Worm (Caenorhabditis elegans) whole organism, young adult: Measurements from ENCODE around the gene K05F1.10.

Experiments
- B0019.2 ChIP-seq: fragments of 200-800 bp; sonication (Bioruptor generic); conservative IDR thresholded peaks from 2 replicates; pipeline ENCODE4 v1.3.6; 2022; ENCODE audit warnings: missing genetic modification reagents, missing genetic modification characterization, missing compliant biosample characterization
- B0261.1 ChIP-seq: sonication (generic microtip); optimal IDR thresholded peaks from 2 replicates; lab custom pipeline; 2016; ENCODE audit warnings: mild to moderate bottlenecking, missing genetic modification characterization, moderate library complexity, missing compliant biosample characterization
- F10E7.11 ChIP-seq: sonication (generic microtip); optimal IDR thresholded peaks from 2 replicates; lab custom pipeline; 2017; ENCODE audit warnings: mild to moderate bottlenecking, missing genetic modification characterization, moderate library complexity, missing compliant biosample characterization
- F22D6.2 ChIP-seq: sonication (generic microtip); optimal IDR thresholded peaks from 2 replicates; lab custom pipeline; 2016; ENCODE audit warnings: mild to moderate bottlenecking, missing genetic modification characterization, missing compliant biosample characterization
- F39B2.1 ChIP-seq: fragments of 200-800 bp; sonication (Bioruptor generic); IDR thresholded peaks from 2 replicates; pipeline ENCODE4 v1.3.6; 2022; ENCODE audit warnings: missing genetic modification reagents, missing genetic modification characterization, missing compliant biosample characterization
- F49E8.2 ChIP-seq: sonication (generic microtip); optimal IDR thresholded peaks from 3 replicates; lab custom pipeline; 2017; ENCODE audit warnings: missing genetic modification characterization, mild to moderate bottlenecking, missing compliant biosample characterization, antibody characterized with exemption, moderate library complexity; ENCODE audit not compliant: insufficient read depth
- F52B5.7 ChIP-seq: sonication (generic microtip); optimal IDR thresholded peaks from 2 replicates; lab custom pipeline; 2016; ENCODE audit warnings: mild to moderate bottlenecking, missing genetic modification characterization, missing compliant biosample characterization
- K11D2.4 ChIP-seq: fragments of 200-800 bp; sonication (Bioruptor generic); IDR thresholded peaks from 2 replicates; pipeline ENCODE4 v1.3.6; 2022; ENCODE audit warnings: missing genetic modification reagents, missing genetic modification characterization, missing compliant biosample characterization
- T07F8.4 ChIP-seq: sonication (generic microtip); optimal IDR thresholded peaks from 2 replicates; lab custom pipeline; 2016; ENCODE audit warnings: mild to moderate bottlenecking, missing genetic modification characterization, moderate library complexity, missing compliant biosample characterization
- T26A5.8 ChIP-seq: sonication (generic microtip); optimal IDR thresholded peaks from 2 replicates; lab custom pipeline; 2016; ENCODE audit warnings: missing genetic modification characterization, missing compliant biosample characterization
- Y53G8AR.9 ChIP-seq: fragments of 200-800 bp; sonication (Bioruptor generic); conservative IDR thresholded peaks from 2 replicates; pipeline ENCODE4 v1.3.6; 2022; ENCODE audit warnings: missing genetic modification reagents, missing genetic modification characterization, missing compliant biosample characterization
- atf-7 ChIP-seq: sonication (generic microtip); optimal IDR thresholded peaks from 2 replicates; lab custom pipeline; 2017; ENCODE audit warnings: mild to moderate bottlenecking, missing genetic modification characterization, missing compliant biosample characterization
- athp-1 ChIP-seq: sonication (generic microtip); optimal IDR thresholded peaks from 2 replicates; lab custom pipeline; 2017; ENCODE audit warnings: mild to moderate bottlenecking, missing genetic modification characterization, missing compliant biosample characterization
- bed-2 ChIP-seq: fragments of 200-800 bp; sonication (Bioruptor generic); IDR thresholded peaks from 2 replicates; pipeline ENCODE4 v1.3.6; 2022; ENCODE audit warnings: missing genetic modification reagents, missing genetic modification characterization, missing compliant biosample characterization
- cebp-1 ChIP-seq, 2 experiments: fragments of 200-800 bp in 1 of 2; sonication (Bioruptor generic) in 1 of 2; sonication (generic microtip) in 1 of 2; IDR thresholded peaks in 1 of 2; optimal IDR thresholded peaks in 1 of 2; 2 replicates each; pipeline versions ENCODE4 v1.3.6 to Lab custom; 2017 to 2022; ENCODE audit warnings: missing compliant biosample characterization in 2 of 2, missing genetic modification characterization in 2 of 2, mild to moderate bottlenecking in 1 of 2, missing genetic modification reagents in 1 of 2, moderate library complexity in 1 of 2
- cebp-2 ChIP-seq: fragments of 200-800 bp; sonication (Bioruptor generic); IDR thresholded peaks from 2 replicates; pipeline ENCODE4 v1.3.6; 2022; ENCODE audit warnings: missing genetic modification characterization, missing compliant biosample characterization
- ceh-58 ChIP-seq: fragments of 200-800 bp; sonication (Bioruptor generic); IDR thresholded peaks from 2 replicates; pipeline ENCODE4 v1.3.6; 2022; ENCODE audit warnings: missing genetic modification characterization, missing compliant biosample characterization
- ceh-79 ChIP-seq: sonication (generic microtip); optimal IDR thresholded peaks from 2 replicates; lab custom pipeline; 2017; ENCODE audit warnings: mild to moderate bottlenecking, missing genetic modification characterization, missing compliant biosample characterization
- dpff-1 ChIP-seq: sonication (generic microtip); optimal IDR thresholded peaks from 2 replicates; lab custom pipeline; 2017; ENCODE audit warnings: mild to moderate bottlenecking, missing genetic modification characterization, missing compliant biosample characterization
- efl-1 ChIP-seq: fragments of 150-350 bp; optimal IDR thresholded peaks from 2 replicates; lab custom pipeline; 2014; ENCODE audit warnings: missing biosample characterization, missing genetic modification reagents, missing genetic modification characterization
- egl-18 ChIP-seq: fragments of 200-800 bp; sonication (Bioruptor generic); IDR thresholded peaks from 2 replicates; pipeline ENCODE4 v1.3.6; 2022; ENCODE audit warnings: missing genetic modification reagents, missing genetic modification characterization, missing compliant biosample characterization
- egl-44 ChIP-seq: fragments of 200-800 bp; sonication (Bioruptor generic); IDR thresholded peaks from 2 replicates; pipeline ENCODE4 v1.3.6; 2022; ENCODE audit warnings: missing genetic modification reagents, missing genetic modification characterization, missing compliant biosample characterization
- gei-17 ChIP-seq: fragments of 200-800 bp; sonication (Bioruptor generic); optimal IDR thresholded peaks from 2 replicates; lab custom pipeline; 2018; ENCODE audit warnings: mild to moderate bottlenecking, missing genetic modification characterization, missing compliant biosample characterization
- hlh-12 ChIP-seq: sonication (generic microtip); optimal IDR thresholded peaks from 2 replicates; lab custom pipeline; 2016; ENCODE audit warnings: missing genetic modification characterization, missing compliant biosample characterization
- hlh-26 ChIP-seq: fragments of 200-800 bp; sonication (Bioruptor generic); conservative IDR thresholded peaks from 2 replicates; pipeline ENCODE4 v1.3.6; 2022; ENCODE audit warnings: missing genetic modification reagents, missing genetic modification characterization, missing compliant biosample characterization
- let-526 ChIP-seq: fragments of 200-800 bp; sonication (Bioruptor generic); IDR thresholded peaks from 2 replicates; pipeline ENCODE4 v1.3.6; 2022; ENCODE audit warnings: missing genetic modification reagents, missing genetic modification characterization, missing compliant biosample characterization
- let-607 ChIP-seq, 2 experiments: fragments of 200-800 bp in 1 of 2; sonication (Bioruptor generic) in 1 of 2; sonication (generic microtip) in 1 of 2; optimal IDR thresholded peaks; 2 replicates each; lab custom pipeline; 2016 to 2018; ENCODE audit warnings: mild to moderate bottlenecking in 2 of 2, missing compliant biosample characterization in 2 of 2, missing genetic modification characterization in 2 of 2, moderate library complexity in 2 of 2, missing genotype in 1 of 2
- lin-35 ChIP-seq, 3 experiments: fragments of 150-350 bp in 2 of 3; sonication (generic microtip) in 1 of 3; optimal IDR thresholded peaks; 2 replicates each; lab custom pipeline; 2014 to 2018; ENCODE audit warnings: missing biosample characterization in 3 of 3, missing genetic modification characterization in 3 of 3, missing genetic modification reagents in 3 of 3
- lin-40 ChIP-seq: sonication (generic microtip); optimal IDR thresholded peaks from 2 replicates; lab custom pipeline; 2016; ENCODE audit warnings: missing genetic modification characterization, mild to moderate bottlenecking, missing compliant biosample characterization, missing genotype, missing genetic modification reagents
- lir-1 ChIP-seq: fragments of 200-800 bp; sonication (Bioruptor generic); conservative IDR thresholded peaks from 2 replicates; pipeline ENCODE4 v1.3.6; 2022; ENCODE audit warnings: missing genetic modification reagents, missing genetic modification characterization, missing compliant biosample characterization
- madf-10 ChIP-seq: sonication (generic microtip); optimal IDR thresholded peaks from 2 replicates; lab custom pipeline; 2016; ENCODE audit warnings: mild to moderate bottlenecking, missing genetic modification characterization, missing compliant biosample characterization
- mel-28 ChIP-seq: sonication (generic microtip); optimal IDR thresholded peaks from 2 replicates; lab custom pipeline; 2016; ENCODE audit warnings: borderline replicate concordance, mild to moderate bottlenecking, missing genetic modification characterization, missing compliant biosample characterization
- mes-4 ChIP-seq: sonication (generic microtip); optimal IDR thresholded peaks from 2 replicates; lab custom pipeline; 2016; ENCODE audit warnings: missing genotype, missing genetic modification characterization, missing compliant biosample characterization
- nfya-1 ChIP-seq: sonication (generic microtip); optimal IDR thresholded peaks from 2 replicates; lab custom pipeline; 2017; ENCODE audit warnings: antibody characterized with exemption, missing compliant biosample characterization, missing genetic modification characterization, borderline replicate concordance; ENCODE audit not compliant: insufficient read depth
- nhr-120 ChIP-seq: fragments of 200-800 bp; sonication (Bioruptor generic); IDR thresholded peaks from 2 replicates; pipeline ENCODE4 v1.3.6; 2022; ENCODE audit warnings: missing genetic modification characterization, missing compliant biosample characterization
- nhr-179 ChIP-seq: sonication (generic microtip); optimal IDR thresholded peaks from 2 replicates; lab custom pipeline; 2016; ENCODE audit warnings: mild to moderate bottlenecking, missing genetic modification characterization, missing compliant biosample characterization
- pbrm-1 ChIP-seq: fragments of 200-800 bp; sonication (Bioruptor generic); IDR thresholded peaks from 2 replicates; pipeline ENCODE4 v1.3.6; 2022; ENCODE audit warnings: missing genetic modification reagents, missing genetic modification characterization, missing compliant biosample characterization
- sea-2 ChIP-seq: fragments of 200-800 bp; sonication (Bioruptor generic); IDR thresholded peaks from 2 replicates; pipeline ENCODE4 v1.3.6; 2022; ENCODE audit warnings: missing genetic modification characterization, missing compliant biosample characterization
- snpc-4 ChIP-seq, 5 experiments: fragments of 150-350 bp in 1 of 5; sonication (generic microtip) in 4 of 5; optimal IDR thresholded peaks; 2 replicates each; lab custom pipeline; 2014 to 2018; ENCODE audit warnings: missing genetic modification characterization in 5 of 5, missing biosample characterization in 3 of 5, antibody characterized with exemption in 2 of 5, mild to moderate bottlenecking in 2 of 5, missing compliant biosample characterization in 2 of 5, missing genotype in 2 of 5, moderate library complexity in 2 of 5, missing genetic modification reagents in 1 of 5
- sptf-2 ChIP-seq: fragments of 200-800 bp; sonication (Bioruptor generic); optimal IDR thresholded peaks from 2 replicates; lab custom pipeline; 2018; ENCODE audit warnings: mild to moderate bottlenecking, missing genetic modification characterization, missing compliant biosample characterization
- unc-130 ChIP-seq: sonication (generic microtip); optimal IDR thresholded peaks from 2 replicates; lab custom pipeline; 2016; ENCODE audit warnings: missing genetic modification reagents, missing genetic modification characterization, missing compliant biosample characterization
- zim-3 ChIP-seq: sonication (generic microtip); optimal IDR thresholded peaks from 2 replicates; lab custom pipeline; 2017; ENCODE audit warnings: mild to moderate bottlenecking, missing genetic modification characterization, moderate library complexity, missing compliant biosample characterization
- ztf-18 ChIP-seq: sonication (generic microtip); optimal IDR thresholded peaks from 2 replicates; lab custom pipeline; 2016; ENCODE audit warnings: missing genotype, mild to moderate bottlenecking, missing genetic modification characterization, missing compliant biosample characterization
- ztf-28 ChIP-seq: fragments of 200-800 bp; sonication (Bioruptor generic); IDR thresholded peaks from 2 replicates; pipeline ENCODE4 v1.3.6; 2022; ENCODE audit warnings: missing genetic modification reagents, missing genetic modification characterization, missing compliant biosample characterization

The K05F1.10 gene

DNA sequence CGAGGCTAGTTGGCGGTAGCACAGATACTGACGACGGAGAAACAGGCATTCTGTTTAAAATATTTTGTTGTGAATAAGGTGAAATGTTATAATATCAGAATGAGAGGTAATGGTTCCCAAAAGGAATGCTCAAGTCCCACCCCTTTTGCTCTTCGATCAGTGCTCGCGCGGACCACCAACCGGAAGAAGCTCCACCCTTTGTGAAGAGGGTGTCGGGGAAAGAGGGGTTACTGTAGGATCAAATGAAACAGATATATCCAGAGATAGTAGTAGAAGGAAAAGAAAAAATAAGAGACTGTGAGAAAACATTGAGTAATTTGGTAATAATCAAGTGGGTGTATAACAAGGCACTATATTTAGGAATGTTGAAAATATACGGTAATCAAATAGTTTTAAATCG lies 31.2 kb downstream of the K05F1.10 start, which contains the start of the genes dmd-5 and F10C1.1:
dmd-5 (minus strand) TSS at position 101 of the 400 bp plus-strand sequence.
F10C1.1 (plus strand) TSS at position 110 of the 400 bp plus-strand sequence.
- TF ChIP-seq nhr-179 (tag; lab: Kevin White, UChicago) (no peak), mes-4 (no peak), B0019.2 (GFP tag; lab: Robert Waterston, UW) (no peak), F22D6.2 (tag; lab: Kevin White, UChicago) (no peak), unc-130 (GFP tag; lab: Kevin White, UChicago) (no peak), nhr-120 (GFP tag; lab: Robert Waterston, UW) (no peak), lin-35 (GFP tag; optimal IDR thresholded peaks at IDR 0.05; lab: Kevin White, UChicago) (no peak), T07F8.4 (tag; lab: Kevin White, UChicago) (no peak), egl-18 (GFP tag; lab: Robert Waterston, UW) (no peak)

DNA sequence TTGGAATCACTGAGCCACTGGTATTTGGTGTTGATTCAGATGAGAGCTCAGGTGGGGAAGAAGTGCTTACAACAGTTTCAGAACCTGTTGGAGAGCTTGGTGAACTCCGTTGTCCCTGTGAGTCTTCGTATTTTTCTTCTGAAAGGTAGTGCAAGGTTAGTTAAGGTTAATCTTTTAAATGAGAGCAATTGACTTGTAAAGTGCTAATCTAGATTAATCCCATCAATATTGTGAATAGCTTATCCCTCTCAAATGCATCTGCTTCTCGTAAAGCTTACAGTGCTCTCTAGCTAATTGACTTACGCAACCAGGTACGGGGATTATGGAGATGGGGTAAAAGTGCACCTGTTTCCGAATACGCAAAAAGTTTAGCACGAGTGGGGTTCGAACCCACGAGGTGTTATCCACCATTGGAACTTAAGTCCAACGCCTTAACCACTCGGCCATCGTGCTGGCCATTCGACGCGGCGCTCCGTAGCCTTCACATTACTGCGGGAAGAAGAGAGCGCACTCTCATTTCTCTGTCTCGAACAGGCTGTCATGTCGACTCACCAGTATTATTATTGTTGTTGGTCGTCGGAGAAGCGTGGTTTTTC lies 32.6 kb downstream of the K05F1.10 start:
- TF ChIP-seq ztf-28 (GFP tag; lab: Robert Waterston, UW) (0 out of 2 replicates have a peak, but pooled peaks have one; percentile 50), let-526 (GFP tag; lab: Robert Waterston, UW) (peak; percentile 68; the same call in 1 of the 2 replicates), nfya-1 (tag; lab: Kevin White, UChicago) (no peak), F10E7.11 (tag; lab: Kevin White, UChicago) (no peak), ceh-79 (tag; lab: Kevin White, UChicago) (no peak), atf-7 (tag; lab: Kevin White, UChicago) (peak; percentile 6), ceh-58 (GFP tag; lab: Robert Waterston, UW) (no peak), egl-44 (GFP tag; lab: Robert Waterston, UW) (0 out of 2 replicates have a peak, but pooled peaks have one; percentile 40), lin-40 (peak; percentile 26), T26A5.8 (no peak), madf-10 (tag; lab: Kevin White, UChicago) (peak; percentile 25), athp-1 (tag; lab: Kevin White, UChicago) (no peak), cebp-1 (GFP tag; IDR thresholded peaks at IDR 0.05; lab: Robert Waterston, UW) (no peak), cebp-1 (tag; optimal IDR thresholded peaks at IDR 0.05; lab: Kevin White, UChicago) (no peak), cebp-2 (GFP tag; lab: Robert Waterston, UW) (no peak), gei-17 (GFP tag; lab: Kevin White, UChicago) (no peak), F39B2.1 (GFP tag; lab: Robert Waterston, UW) (no peak), zim-3 (tag; lab: Kevin White, UChicago) (peak; percentile 54), mel-28 (tag; lab: Kevin White, UChicago) (no peak), dpff-1 (tag; lab: Kevin White, UChicago) (no peak), bed-2 (GFP tag; lab: Robert Waterston, UW) (no peak), snpc-4 (GFP tag; optimal IDR thresholded peaks at IDR 0.05; lab: Kevin White, UChicago) (no peak), snpc-4 (tag; optimal IDR thresholded peaks at IDR 0.05; lab: Kevin White, UChicago) (peak in 3 of 4 experiments; percentile 0 to 70 (median 62)), F49E8.2 (no peak), let-607 (tag; optimal IDR thresholded peaks at IDR 0.05; lab: Kevin White, UChicago) (no peak), F22D6.2 (tag; lab: Kevin White, UChicago) (no peak), sea-2 (no peak), hlh-26 (no peak), lir-1 (0 out of 2 replicates have a peak, but pooled peaks have one; percentile 8), B0261.1 (tag; lab: Kevin White, UChicago) (peak; percentile 90), ztf-18 (peak; percentile 58), Y53G8AR.9 (0 out of 2 replicates have a peak, but pooled peaks have one; percentile 57), K11D2.4 (GFP tag; lab: Robert Waterston, UW) (0 out of 2 replicates have a peak, but pooled peaks have one; percentile 54), egl-18 (GFP tag; lab: Robert Waterston, UW) (no peak), efl-1 (GFP tag; lab: Kevin White, UChicago) (no peak), sptf-2 (GFP tag; lab: Kevin White, UChicago) (no peak), pbrm-1 (GFP tag; lab: Robert Waterston, UW) (0 out of 2 replicates have a peak, but pooled peaks have one; percentile 40), hlh-12 (tag; lab: Kevin White, UChicago) (no peak), F52B5.7 (tag; lab: Kevin White, UChicago) (peak; percentile 12)
